Worm (Caenorhabditis elegans) whole organism, midembryonic: Measurements from ENCODE around the gene F36A4.3.

Source experiments
- T22C8.4 ChIP-seq: fragments of 200-800 bp; sonication (Bioruptor generic); IDR thresholded peaks from 2 replicates; pipeline ENCODE4 v1.3.6; 2022; ENCODE audit warnings: missing genetic modification characterization, missing compliant biosample characterization
- cog-1 ChIP-seq: sonication (generic microtip); optimal IDR thresholded peaks from 2 replicates; lab custom pipeline; 2016; ENCODE audit warnings: missing genetic modification characterization, missing compliant biosample characterization
- flt-1 ChIP-seq: fragments of 200-800 bp; sonication (Bioruptor generic); IDR thresholded peaks from 2 replicates; pipeline ENCODE4 v1.3.6; 2022; ENCODE audit warnings: missing genetic modification characterization, missing compliant biosample characterization
- klf-2 ChIP-seq: fragments of 200-800 bp; sonication (Bioruptor generic); conservative IDR thresholded peaks from 2 replicates; pipeline ENCODE4 v1.3.6; 2022; ENCODE audit warnings: missing genetic modification reagents, missing genetic modification characterization, missing compliant biosample characterization
- ref-1 ChIP-seq: fragments of 200-800 bp; sonication (Bioruptor generic); conservative IDR thresholded peaks from 2 replicates; pipeline ENCODE4 v1.3.6; 2022; ENCODE audit warnings: missing genetic modification reagents, missing genetic modification characterization, missing compliant biosample characterization
- tab-1 ChIP-seq: fragments of 200-800 bp; sonication (Bioruptor generic); IDR thresholded peaks from 2 replicates; pipeline ENCODE4 v1.3.6; 2022; ENCODE audit warnings: missing genetic modification characterization, missing compliant biosample characterization
- ztf-29 ChIP-seq: fragments of 200-800 bp; sonication (Bioruptor generic); IDR thresholded peaks from 2 replicates; pipeline ENCODE4 v1.3.6; 2022; ENCODE audit warnings: missing genetic modification reagents, missing genetic modification characterization, missing compliant biosample characterization

- TF ChIP-seq flt-1 (GFP tag; lab: Robert Waterston, UW), result no peak
- no peak for TF ChIP-seq cog-1 (tag; lab: Kevin White, UChicago)
- TF ChIP-seq ref-1, result no peak
- no peak for TF ChIP-seq ztf-29 (GFP tag; lab: Robert Waterston, UW)
- TF ChIP-seq tab-1, result no peak
- no peak for TF ChIP-seq klf-2 (GFP tag; lab: Robert Waterston, UW)
- TF ChIP-seq T22C8.4 (GFP tag; lab: Robert Waterston, UW), result no peak
These were observed 6.4 kb upstream of the F36A4.3 start, which contains the start of gene col-33 for ce11 chrIV:4262993-4263392.
